Worm (Caenorhabditis elegans) whole organism, mixed stage, embryonic: ENCODE measurements around the gene Y22D7AL.16.

Source experiments
- M03D4.4 ChIP-seq: sonication (generic microtip); optimal IDR thresholded peaks from 2 replicates; lab custom pipeline; 2017; ENCODE audit warnings: mild to moderate bottlenecking, missing genetic modification characterization, missing compliant biosample characterization
- bed-3 ChIP-seq: fragments of 200-800 bp; sonication (Bioruptor generic); optimal IDR thresholded peaks from 3 replicates; lab custom pipeline; 2018; ENCODE audit warnings: mild to moderate bottlenecking, missing genetic modification characterization, moderate library complexity, missing compliant biosample characterization
- blmp-1 ChIP-seq: fragments of 150-350 bp; optimal IDR thresholded peaks from 2 replicates; lab custom pipeline; 2014; ENCODE audit warnings: missing biosample characterization, missing genetic modification characterization
- ceh-43 ChIP-seq: fragments of 200-800 bp; sonication (Bioruptor generic); optimal IDR thresholded peaks from 2 replicates; lab custom pipeline; 2018; ENCODE audit warnings: mild to moderate bottlenecking, missing genetic modification characterization, moderate library complexity, missing compliant biosample characterization
- ceh-83 ChIP-seq: fragments of 200-800 bp; sonication (Bioruptor generic); optimal IDR thresholded peaks from 2 replicates; lab custom pipeline; 2018; ENCODE audit warnings: mild to moderate bottlenecking, missing genetic modification characterization, missing compliant biosample characterization
- ces-1 ChIP-seq: fragments of 150-350 bp; optimal IDR thresholded peaks from 2 replicates; lab custom pipeline; 2014; ENCODE audit warnings: missing biosample characterization, missing genetic modification reagents, missing genetic modification characterization
- cnd-1 ChIP-seq: fragments of 200-800 bp; sonication (Bioruptor generic); optimal IDR thresholded peaks from 2 replicates; lab custom pipeline; 2018; ENCODE audit warnings: mild to moderate bottlenecking, missing genetic modification characterization, missing compliant biosample characterization
- drap-1 ChIP-seq: fragments of 200-800 bp; sonication (Bioruptor generic); optimal IDR thresholded peaks from 3 replicates; lab custom pipeline; 2018; ENCODE audit warnings: mild to moderate bottlenecking, missing genetic modification characterization, missing compliant biosample characterization
- elt-1 ChIP-seq: sonication (generic microtip); optimal IDR thresholded peaks from 2 replicates; lab custom pipeline; 2017; ENCODE audit warnings: missing genetic modification characterization, mild to moderate bottlenecking, missing compliant biosample characterization, antibody characterized with exemption, moderate library complexity, borderline replicate concordance; ENCODE audit not compliant: insufficient read depth
- elt-3 ChIP-seq: fragments of 150-350 bp; optimal IDR thresholded peaks from 2 replicates; lab custom pipeline; 2014; ENCODE audit warnings: missing biosample characterization, missing genetic modification characterization
- flh-1 ChIP-seq: fragments of 200-800 bp; sonication (Bioruptor generic); optimal IDR thresholded peaks from 2 replicates; lab custom pipeline; 2018; ENCODE audit warnings: mild to moderate bottlenecking, missing genetic modification characterization, moderate library complexity, missing compliant biosample characterization
- ham-2 ChIP-seq: fragments of 200-800 bp; sonication (Bioruptor generic); optimal IDR thresholded peaks from 2 replicates; lab custom pipeline; 2018; ENCODE audit warnings: mild to moderate bottlenecking, missing genetic modification characterization, missing compliant biosample characterization
- hlh-1 ChIP-seq: fragments of 150-350 bp; optimal IDR thresholded peaks from 2 replicates; lab custom pipeline; 2014; ENCODE audit warnings: missing biosample characterization, missing genetic modification reagents, missing genetic modification characterization
- lin-13 ChIP-seq: fragments of 150-350 bp; optimal IDR thresholded peaks from 2 replicates; lab custom pipeline; 2014; ENCODE audit warnings: missing biosample characterization, missing genetic modification characterization
- lin-32 ChIP-seq: fragments of 200-800 bp; sonication (Bioruptor generic); optimal IDR thresholded peaks from 2 replicates; lab custom pipeline; 2018; ENCODE audit warnings: mild to moderate bottlenecking, missing genetic modification characterization, missing compliant biosample characterization
- lsy-2 ChIP-seq: fragments of 150-350 bp; optimal IDR thresholded peaks from 2 replicates; lab custom pipeline; 2014; ENCODE audit warnings: missing biosample characterization, missing genetic modification characterization
- mab-5 ChIP-seq: fragments of 150-350 bp; optimal IDR thresholded peaks from 2 replicates; lab custom pipeline; 2014; ENCODE audit warnings: missing biosample characterization, missing genetic modification characterization
- mep-1 ChIP-seq: fragments of 150-350 bp; optimal IDR thresholded peaks from 2 replicates; lab custom pipeline; 2017; ENCODE audit warnings: missing biosample characterization, missing genetic modification reagents, missing genetic modification characterization, inconsistent platforms
- mls-2 ChIP-seq: sonication (generic microtip); optimal IDR thresholded peaks from 2 replicates; lab custom pipeline; 2016; ENCODE audit warnings: mild to moderate bottlenecking, missing genetic modification characterization, moderate library complexity, missing compliant biosample characterization
- nhr-12 ChIP-seq: fragments of 150-350 bp; optimal IDR thresholded peaks from 2 replicates; lab custom pipeline; 2014; ENCODE audit warnings: missing biosample characterization, missing genetic modification characterization
- nhr-2 ChIP-seq: fragments of 150-350 bp; optimal IDR thresholded peaks from 2 replicates; lab custom pipeline; 2014; ENCODE audit warnings: missing biosample characterization, missing genetic modification characterization
- nhr-237 ChIP-seq: fragments of 150-350 bp; optimal IDR thresholded peaks from 2 replicates; lab custom pipeline; 2014; ENCODE audit warnings: missing biosample characterization, missing genetic modification characterization
- nhr-28 ChIP-seq: fragments of 150-350 bp; optimal IDR thresholded peaks from 2 replicates; lab custom pipeline; 2014; ENCODE audit warnings: missing biosample characterization, missing genetic modification characterization
- nhr-76 ChIP-seq: sonication (generic microtip); optimal IDR thresholded peaks from 2 replicates; lab custom pipeline; 2017; ENCODE audit warnings: missing biosample characterization, missing genetic modification characterization
- pha-4 ChIP-seq: fragments of 150-350 bp; optimal IDR thresholded peaks from 2 replicates; lab custom pipeline; 2018; ENCODE audit warnings: missing biosample characterization, missing genetic modification reagents, missing genetic modification characterization
- sem-2 ChIP-seq: fragments of 200-800 bp; sonication (Bioruptor generic); optimal IDR thresholded peaks from 2 replicates; lab custom pipeline; 2018; ENCODE audit warnings: mild to moderate bottlenecking, missing genetic modification characterization, missing compliant biosample characterization
- snpc-4 ChIP-seq: fragments of 150-350 bp; optimal IDR thresholded peaks from 2 replicates; lab custom pipeline; 2014; ENCODE audit warnings: missing biosample characterization, missing genetic modification characterization
- sptf-1 ChIP-seq: sonication (generic microtip); optimal IDR thresholded peaks from 2 replicates; lab custom pipeline; 2017; ENCODE audit warnings: mild to moderate bottlenecking, missing genetic modification characterization, moderate library complexity, missing compliant biosample characterization
- tbx-8 ChIP-seq: fragments of 200-800 bp; sonication (Bioruptor generic); optimal IDR thresholded peaks from 2 replicates; lab custom pipeline; 2018; ENCODE audit warnings: mild to moderate bottlenecking, missing genetic modification characterization, moderate library complexity, missing compliant biosample characterization
- unc-120 ChIP-seq: sonication (generic microtip); optimal IDR thresholded peaks from 2 replicates; lab custom pipeline; 2017; ENCODE audit warnings: missing genetic modification characterization, missing compliant biosample characterization; ENCODE audit not compliant: poor library complexity, severe bottlenecking
- unc-39 ChIP-seq: fragments of 150-350 bp; optimal IDR thresholded peaks from 2 replicates; lab custom pipeline; 2014; ENCODE audit warnings: missing biosample characterization, missing genetic modification characterization
- unc-62 ChIP-seq: fragments of 150-350 bp; optimal IDR thresholded peaks from 2 replicates; lab custom pipeline; 2014; ENCODE audit warnings: missing biosample characterization, missing genetic modification reagents, missing genetic modification characterization
- zip-8 ChIP-seq: fragments of 150-350 bp; optimal IDR thresholded peaks from 2 replicates; lab custom pipeline; 2014; ENCODE audit warnings: missing biosample characterization, missing genetic modification characterization
- ztf-11 ChIP-seq: fragments of 150-350 bp; optimal IDR thresholded peaks from 2 replicates; lab custom pipeline; 2014; ENCODE audit warnings: missing biosample characterization, missing genetic modification characterization

The Y22D7AL.16 gene

DNA sequence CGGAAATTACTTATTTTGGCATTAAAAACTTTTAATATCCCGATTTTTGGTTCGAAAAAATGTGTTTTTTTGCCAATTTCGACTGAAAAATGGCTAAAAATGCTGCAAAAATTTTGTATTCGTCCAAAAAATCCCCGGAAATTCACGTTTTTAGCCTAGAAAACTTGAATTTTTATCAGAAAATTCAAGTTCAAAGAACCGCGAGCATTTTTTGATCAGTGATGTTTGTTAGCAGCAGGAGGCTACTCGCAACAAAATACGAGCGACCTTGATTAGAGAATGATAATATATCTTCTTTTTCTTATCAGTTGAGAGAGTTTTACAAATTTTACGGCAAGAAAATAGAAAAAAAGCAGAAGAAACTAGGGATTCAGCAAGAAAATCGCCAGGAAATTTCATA lies 42.7 kb downstream of the Y22D7AL.16 start:
- no peak for TF ChIP-seq elt-1
- no peak for TF ChIP-seq mab-5 (tag; lab: Kevin White, UChicago)
- no peak for TF ChIP-seq mep-1 (tag; lab: Kevin White, UChicago)
- TF ChIP-seq ham-2 (GFP tag; lab: Kevin White, UChicago) = no peak
- no peak for TF ChIP-seq lsy-2 (tag; lab: Kevin White, UChicago)
- no peak for TF ChIP-seq bed-3
- TF ChIP-seq tbx-8 (GFP tag; lab: Kevin White, UChicago) = no peak
- TF ChIP-seq unc-120 (tag; lab: Kevin White, UChicago) = no peak
- TF ChIP-seq M03D4.4 (tag; lab: Kevin White, UChicago) = no peak
- no peak for TF ChIP-seq pha-4 (tag; lab: Kevin White, UChicago)
- TF ChIP-seq blmp-1 = no peak
- no peak for TF ChIP-seq nhr-76
- no peak for TF ChIP-seq nhr-28 (tag; lab: Kevin White, UChicago)
- TF ChIP-seq unc-62 (GFP tag; lab: Kevin White, UChicago) = no peak
- no peak for TF ChIP-seq ceh-83 (GFP tag; lab: Kevin White, UChicago)
- TF ChIP-seq nhr-2 = no peak

DNA sequence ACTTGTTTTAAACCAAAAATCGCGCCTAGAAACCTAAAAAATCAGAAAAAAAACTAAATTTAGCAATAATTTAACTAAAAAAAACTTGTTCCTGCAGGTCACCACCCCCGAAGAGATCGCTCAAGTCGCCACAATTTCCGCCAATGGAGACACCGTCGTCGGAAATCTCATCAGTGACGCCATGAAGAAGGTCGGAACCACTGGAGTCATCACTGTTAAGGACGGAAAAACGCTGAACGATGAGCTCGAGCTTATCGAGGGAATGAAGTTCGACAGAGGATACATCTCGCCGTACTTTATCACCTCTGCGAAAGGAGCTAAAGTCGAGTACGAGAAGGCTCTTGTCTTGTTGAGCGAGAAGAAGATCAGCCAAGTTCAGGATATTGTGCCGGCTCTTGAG lies 43.7 kb downstream of the Y22D7AL.16 start:
- TF ChIP-seq pha-4 (tag; lab: Kevin White, UChicago) (no peak), nhr-28 (tag; lab: Kevin White, UChicago) (no peak), nhr-237 (tag; lab: Kevin White, UChicago) (no peak), lin-32 (no peak), blmp-1 (no peak), tbx-8 (GFP tag; lab: Kevin White, UChicago) (no peak), lsy-2 (tag; lab: Kevin White, UChicago) (no peak), sem-2 (GFP tag; lab: Kevin White, UChicago) (no peak), ceh-43 (GFP tag; lab: Kevin White, UChicago) (no peak), ces-1 (GFP tag; lab: Kevin White, UChicago) (no peak), ham-2 (GFP tag; lab: Kevin White, UChicago) (no peak), mab-5 (tag; lab: Kevin White, UChicago) (no peak), zip-8 (tag; lab: Kevin White, UChicago) (no peak)

DNA sequence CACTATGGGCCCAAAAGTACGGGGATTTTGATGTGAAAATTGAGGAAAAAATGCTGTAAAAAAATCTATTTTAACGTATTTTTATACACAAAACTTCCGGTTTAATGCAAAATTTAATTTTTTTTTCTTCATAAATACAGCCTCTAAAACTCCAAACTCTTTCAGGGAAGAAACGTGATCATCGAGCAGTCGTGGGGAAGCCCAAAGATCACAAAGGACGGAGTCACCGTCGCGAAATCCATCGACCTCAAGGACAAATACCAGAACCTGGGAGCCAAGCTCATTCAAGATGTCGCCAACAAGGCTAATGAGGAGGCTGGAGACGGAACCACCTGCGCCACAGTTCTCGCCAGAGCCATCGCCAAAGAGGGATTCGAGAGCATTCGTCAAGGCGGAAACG lies 45.1 kb downstream of the Y22D7AL.16 start:
- no peak for TF ChIP-seq cnd-1 (tag; lab: Kevin White, UChicago)
- TF ChIP-seq ces-1 (GFP tag; lab: Kevin White, UChicago) = no peak
- no peak for TF ChIP-seq blmp-1
- TF ChIP-seq mab-5 (tag; lab: Kevin White, UChicago) = no peak
- TF ChIP-seq zip-8 (tag; lab: Kevin White, UChicago) = no peak
- no peak for TF ChIP-seq pha-4 (tag; lab: Kevin White, UChicago)
- TF ChIP-seq ceh-83 (GFP tag; lab: Kevin White, UChicago) = no peak
- no peak for TF ChIP-seq bed-3
- no peak for TF ChIP-seq drap-1
- TF ChIP-seq ham-2 (GFP tag; lab: Kevin White, UChicago) = no peak
- no peak for TF ChIP-seq nhr-12 (tag; lab: Kevin White, UChicago)
- TF ChIP-seq nhr-76 = no peak
- no peak for TF ChIP-seq ceh-43 (GFP tag; lab: Kevin White, UChicago)
- no peak for TF ChIP-seq snpc-4 (tag; lab: Kevin White, UChicago)
- no peak for TF ChIP-seq sem-2 (GFP tag; lab: Kevin White, UChicago)
- TF ChIP-seq lin-32 = no peak
- no peak for TF ChIP-seq elt-3 (tag; lab: Kevin White, UChicago)
- TF ChIP-seq mep-1 (tag; lab: Kevin White, UChicago) = no peak
- TF ChIP-seq elt-1 = no peak
- TF ChIP-seq unc-62 (GFP tag; lab: Kevin White, UChicago) = no peak
- TF ChIP-seq, all 35 proteins: peak for 0

DNA sequence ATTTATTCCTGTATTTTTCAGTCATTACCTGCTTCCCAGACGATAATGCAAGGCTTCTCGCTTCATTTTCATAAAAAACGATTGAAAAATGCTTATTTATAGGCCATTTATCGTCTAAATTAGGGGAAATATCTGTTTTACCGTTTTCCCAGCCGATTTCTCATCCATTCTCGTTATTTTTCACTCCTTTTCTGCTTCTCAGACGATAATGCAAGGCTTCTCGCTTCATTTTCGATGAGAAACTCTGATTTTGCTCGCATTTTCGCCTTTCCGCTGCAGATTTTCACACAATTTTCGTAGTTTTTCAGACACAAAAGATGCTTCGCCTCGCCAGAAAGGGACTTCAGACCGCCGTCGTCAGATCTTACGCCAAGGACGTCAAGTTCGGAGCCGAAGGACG lies 45.6 kb downstream of the Y22D7AL.16 start, which contains the start of gene hsp-60:
hsp-60 (plus strand) TSS at position 301 of the 400 bp plus-strand sequence.
- no peak for TF ChIP-seq snpc-4 (tag; lab: Kevin White, UChicago)

DNA sequence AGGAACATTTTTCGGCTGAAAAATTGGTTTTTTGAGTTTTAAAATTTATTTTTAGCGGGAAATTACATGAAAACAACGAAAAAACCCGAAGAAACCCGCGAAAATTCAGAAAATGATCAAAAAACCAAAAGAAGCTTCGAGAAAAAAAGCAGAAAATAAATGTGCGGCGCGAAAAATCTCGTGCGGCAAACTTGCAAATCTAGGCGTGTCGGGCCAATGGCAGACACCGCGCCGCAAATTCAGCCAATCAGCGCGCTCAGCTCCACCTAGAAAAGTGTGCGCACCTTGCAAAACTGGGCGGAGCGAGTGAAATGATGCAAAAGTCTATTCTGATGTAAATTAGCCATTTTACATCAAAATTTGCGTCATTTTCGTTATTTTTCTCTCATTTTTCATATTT lies 46.1 kb downstream of the Y22D7AL.16 start, which contains the start of gene Y22D7AL.10:
Y22D7AL.10 (minus strand) TSS at position 15 of the 400 bp plus-strand sequence.
- peak; percentile 90 for TF ChIP-seq ces-1 (GFP tag; lab: Kevin White, UChicago)
- peak; percentile 80 for TF ChIP-seq ham-2 (GFP tag; lab: Kevin White, UChicago)
- TF ChIP-seq blmp-1 = peak; percentile 85
- TF ChIP-seq nhr-12 (tag; lab: Kevin White, UChicago) = peak; percentile 81
- no peak for TF ChIP-seq nhr-28 (tag; lab: Kevin White, UChicago)
- TF ChIP-seq mab-5 (tag; lab: Kevin White, UChicago) = peak; percentile 88
- no peak for TF ChIP-seq zip-8 (tag; lab: Kevin White, UChicago)
- peak; percentile 90 for TF ChIP-seq M03D4.4 (tag; lab: Kevin White, UChicago)
- peak; percentile 63 for TF ChIP-seq hlh-1 (tag; lab: Kevin White, UChicago)
- TF ChIP-seq nhr-76 = peak; percentile 74
- peak; percentile 94 for TF ChIP-seq lsy-2 (tag; lab: Kevin White, UChicago)
- peak; percentile 87 for TF ChIP-seq ceh-43 (GFP tag; lab: Kevin White, UChicago)
- TF ChIP-seq unc-62 (GFP tag; lab: Kevin White, UChicago) = peak; percentile 49
- TF ChIP-seq lin-32 = peak; percentile 13
- TF ChIP-seq bed-3 = peak; percentile 77
- peak; percentile 84 for TF ChIP-seq ceh-83 (GFP tag; lab: Kevin White, UChicago)
- peak; percentile 65 for TF ChIP-seq sem-2 (GFP tag; lab: Kevin White, UChicago)
- TF ChIP-seq lin-13 (tag; lab: Kevin White, UChicago) = peak; percentile 99
- peak; percentile 92 for TF ChIP-seq mls-2
- peak; percentile 93 for TF ChIP-seq nhr-237 (tag; lab: Kevin White, UChicago)
- peak; percentile 88 for TF ChIP-seq unc-120 (tag; lab: Kevin White, UChicago)
- peak; percentile 96 for TF ChIP-seq sptf-1 (tag; lab: Kevin White, UChicago)
- peak; percentile 7 for TF ChIP-seq unc-39 (tag; lab: Kevin White, UChicago)
- peak; percentile 30 for TF ChIP-seq flh-1 (GFP tag; lab: Kevin White, UChicago)
- peak; percentile 90 for TF ChIP-seq ztf-11 (tag; lab: Kevin White, UChicago)
- TF ChIP-seq mep-1 (tag; lab: Kevin White, UChicago) = peak; percentile 97
- TF ChIP-seq snpc-4 (tag; lab: Kevin White, UChicago) = no peak
- peak; percentile 84 for TF ChIP-seq cnd-1 (tag; lab: Kevin White, UChicago)
- TF ChIP-seq elt-1 = peak; percentile 62
- no peak for TF ChIP-seq elt-3 (tag; lab: Kevin White, UChicago)
- TF ChIP-seq pha-4 (tag; lab: Kevin White, UChicago) = peak; percentile 91
- peak; percentile 89 for TF ChIP-seq drap-1
